Fruit fly (Drosophila melanogaster): ENCODE measurements around the gene Atg14.

- TF ChIP-seq CG10348 (GFP tag; IDR thresholded peaks at IDR 0.05) (no peak), CG15710 (tag; optimal IDR thresholded peaks at IDR 0.05) (no peak), Pif1B (GFP tag; optimal IDR thresholded peaks at IDR 0.05) (no peak), fd96Ca (GFP tag; IDR thresholded peaks at IDR 0.05) (no peak), CG14655 (GFP tag; optimal IDR thresholded peaks at IDR 0.05) (no peak), CG34367 (tag; optimal IDR thresholded peaks at IDR 0.05) (no peak), gl (tag; optimal IDR thresholded peaks at IDR 0.05) (no peak), CG17806 (tag; optimal IDR thresholded peaks at IDR 0.05) (no peak), Snoo (tag; optimal IDR thresholded peaks at IDR 0.05) (no peak), CG13204 (GFP tag; optimal IDR thresholded peaks at IDR 0.05) (no peak), CG12605 (GFP tag; IDR thresholded peaks at IDR 0.05) (no peak), EcR (GFP tag; optimal IDR thresholded peaks at IDR 0.05) (no peak)
Measured at dm6 chr3R:29076609-29077008, 39.6 kb upstream of the Atg14 start.

Measured in whole organism, pupa.